Worm (Caenorhabditis elegans): ENCODE data around the gene mml-1.

The mml-1 gene

DNA sequence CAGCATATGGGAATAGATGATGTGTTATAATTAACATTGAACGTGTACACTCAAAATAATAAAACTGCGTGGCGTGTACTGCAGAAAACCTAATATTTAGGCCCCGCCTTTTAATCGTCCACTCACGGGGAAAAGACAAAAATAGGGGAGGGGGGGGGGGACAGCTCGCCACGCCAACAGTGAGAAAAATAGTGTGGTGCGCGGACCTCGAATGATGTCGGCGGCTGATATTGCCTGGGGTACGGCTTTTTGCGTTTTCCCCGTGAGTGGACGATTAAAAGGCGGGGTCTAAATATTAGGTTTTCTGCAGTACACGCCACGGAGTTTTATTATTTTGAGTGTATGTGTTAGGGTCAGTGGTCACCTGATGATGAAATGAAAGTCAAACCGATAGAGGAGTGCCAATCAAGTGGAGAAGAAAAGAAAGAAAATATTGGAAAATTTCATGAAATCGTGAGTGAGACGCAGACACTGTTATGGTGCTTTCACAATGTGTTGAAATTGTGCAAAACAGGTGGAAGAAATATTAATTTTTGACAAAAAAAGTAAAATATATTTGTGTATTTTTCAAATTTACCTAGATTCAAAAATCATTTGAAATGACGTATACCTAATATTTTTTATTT, 40.5 kb downstream of the mml-1 start:
- TF ChIP-seq rnt-1 (tag; optimal IDR thresholded peaks at IDR 0.05) (peak; percentile 29), nhr-85 (tag) (peak; percentile 1), snpc-4 (tag; optimal IDR thresholded peaks at IDR 0.05) (peak; percentile 69), skn-1 (tag; optimal IDR thresholded peaks at IDR 0.05) (peak; percentile 40), lin-14 (GFP tag; optimal IDR thresholded peaks at IDR 0.05) (peak; percentile 32), mep-1 (tag; optimal IDR thresholded peaks at IDR 0.05) (peak; percentile 8), nhr-71 (tag; optimal IDR thresholded peaks at IDR 0.05) (peak; percentile 17), snu-23 (GFP tag; optimal IDR thresholded peaks at IDR 0.05) (peak; percentile 14), blmp-1 (tag; optimal IDR thresholded peaks at IDR 0.05) (peak; percentile 50)

- TF ChIP-seq nhr-85 (tag) = peak; percentile 56
- no peak for TF ChIP-seq fkh-10 (GFP tag; optimal IDR thresholded peaks at IDR 0.05)
These were observed 42.9 kb downstream of the mml-1 start for ce11 chrIII:7331671-7332070.

ce11 chrIII:7329155-7329732, 45.3 kb downstream of the mml-1 start, which contains the start of gene lab-2:
TSS of gene lab-2 (minus strand) at chrIII:7329607.
- TF ChIP-seq C16A3.4 (tag; optimal IDR thresholded peaks at IDR 0.05) (peak; percentile 7), nhr-90 (tag; optimal IDR thresholded peaks at IDR 0.05; ENCODE audit: poor library complexity) (peak; percentile 22), ztf-4 (tag; optimal IDR thresholded peaks at IDR 0.05) (peak; percentile 49), ama-1 (optimal IDR thresholded peaks at IDR 0.05) (peak; percentile 79), swsn-7 (tag; optimal IDR thresholded peaks at IDR 0.05) (no peak), elt-2 (tag; optimal IDR thresholded peaks at IDR 0.05) (peak; percentile 11), sptf-1 (tag; optimal IDR thresholded peaks at IDR 0.05) (no peak), efl-1 (optimal IDR thresholded peaks at IDR 0.05) (no peak), efl-1 (GFP tag; optimal IDR thresholded peaks at IDR 0.05 in 1 of 2) (peak in 1 of 2 experiments; percentile 78), nhr-47 (tag; optimal IDR thresholded peaks at IDR 0.05) (no peak), aly-2 (tag; optimal IDR thresholded peaks at IDR 0.05) (peak; percentile 22)

- TF ChIP-seq unc-98 (GFP tag; IDR thresholded peaks at IDR 0.05) (no peak), ceh-63 (GFP tag; optimal IDR thresholded peaks at IDR 0.05) (no peak), C16A3.4 (tag; optimal IDR thresholded peaks at IDR 0.05) (no peak), nhr-47 (tag; optimal IDR thresholded peaks at IDR 0.05) (no peak), aly-2 (tag; optimal IDR thresholded peaks at IDR 0.05) (no peak), nhr-20 (tag; optimal IDR thresholded peaks at IDR 0.05) (no peak), nhr-90 (tag; optimal IDR thresholded peaks at IDR 0.05; ENCODE audit: poor library complexity) (no peak), nhr-28 (tag; optimal IDR thresholded peaks at IDR 0.05) (no peak), snpc-4 (tag; optimal IDR thresholded peaks at IDR 0.05) (no peak), hlh-17 (GFP tag; optimal IDR thresholded peaks at IDR 0.05; ENCODE audit: borderline replicate concordance) (no peak), zag-1 (tag; optimal IDR thresholded peaks at IDR 0.05) (no peak), rnt-1 (tag; optimal IDR thresholded peaks at IDR 0.05) (no peak), ztf-4 (tag; optimal IDR thresholded peaks at IDR 0.05) (no peak), C04F5.9 (tag; optimal IDR thresholded peaks at IDR 0.05) (no peak), lin-35 (GFP tag; optimal IDR thresholded peaks at IDR 0.05) (no peak), pag-3 (tag; optimal IDR thresholded peaks at IDR 0.05; ENCODE audit: borderline replicate concordance, insufficient read depth) (no peak), egl-27 (tag; optimal IDR thresholded peaks at IDR 0.05) (no peak), nhr-237 (tag; optimal IDR thresholded peaks at IDR 0.05) (no peak), ama-1 (optimal IDR thresholded peaks at IDR 0.05) (no peak)
These were observed 51.2 kb downstream of the mml-1 start for ce11 chrIII:7323331-7323730.

DNA sequence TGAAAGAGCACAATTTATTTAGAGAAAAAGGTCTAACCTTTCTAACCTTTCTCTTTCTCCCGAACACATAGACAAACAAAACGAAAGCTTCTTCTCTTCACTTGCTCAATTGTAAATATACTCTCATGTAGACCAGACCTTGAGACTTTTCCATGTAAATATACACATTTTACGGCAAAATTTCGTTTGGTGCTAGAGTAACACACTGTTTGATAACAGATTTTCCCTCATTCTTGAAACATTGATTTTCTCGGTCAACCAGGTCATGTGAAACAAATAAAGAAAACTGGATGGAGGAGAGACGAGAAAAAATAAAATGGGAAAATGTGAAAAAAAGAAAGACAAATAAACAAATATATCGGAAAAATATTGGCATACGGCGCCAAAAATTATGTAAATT, 52.5 kb downstream of the mml-1 start:
- TF ChIP-seq mdl-1 (tag; optimal IDR thresholded peaks at IDR 0.05) (no peak), nhr-19 (GFP tag; conservative IDR thresholded peaks at IDR 0.05) (no peak), nhr-71 (tag; optimal IDR thresholded peaks at IDR 0.05) (peak; percentile 5), mab-9 (GFP tag; IDR thresholded peaks at IDR 0.05) (no peak), dpl-1 (GFP tag; optimal IDR thresholded peaks at IDR 0.05) (no peak), tbx-2 (tag; optimal IDR thresholded peaks at IDR 0.05) (peak; percentile 24), C34B4.2 (tag; optimal IDR thresholded peaks at IDR 0.05) (no peak), lin-35 (GFP tag; optimal IDR thresholded peaks at IDR 0.05) (peak in 1 of 2 experiments; percentile 12), nhr-28 (tag; optimal IDR thresholded peaks at IDR 0.05) (no peak), lin-13 (GFP tag; optimal IDR thresholded peaks at IDR 0.05) (no peak), elt-2 (tag; optimal IDR thresholded peaks at IDR 0.05) (peak; percentile 40), ama-1 (optimal IDR thresholded peaks at IDR 0.05) (no peak), ceh-90 (tag; optimal IDR thresholded peaks at IDR 0.05) (no peak), lin-14 (GFP tag; optimal IDR thresholded peaks at IDR 0.05) (peak; percentile 52), lsy-2 (tag; optimal IDR thresholded peaks at IDR 0.05) (peak in 1 of 2 experiments; percentile 12), fkh-8 (tag; optimal IDR thresholded peaks at IDR 0.05) (no peak), nhr-20 (tag; optimal IDR thresholded peaks at IDR 0.05) (no peak), ztf-11 (tag; optimal IDR thresholded peaks at IDR 0.05) (no peak)
